Fruit fly (Drosophila melanogaster): Measurements from ENCODE around the gene RpS14b.
A peak's percentile ranks its signal among the peaks of the same experiment; 100 is the strongest.

RpS14b gene

dm6 chrX:7920081-7920688, 14.5 kb upstream of the RpS14b start, which contains the start of the genes hdm and Ykt6 (continued):
- TF ChIP-seq Dad (GFP tag; optimal IDR thresholded peaks at IDR 0.05) (peak; percentile 72), sens-2 (GFP tag; IDR thresholded peaks at IDR 0.05) (peak; percentile 81), Bteb2 (GFP tag; optimal IDR thresholded peaks at IDR 0.05) (peak; percentile 65), CG4707 (GFP tag; optimal IDR thresholded peaks at IDR 0.05) (no peak), nau (GFP tag; optimal IDR thresholded peaks at IDR 0.05) (no peak), yki (optimal IDR thresholded peaks at IDR 0.05) (no peak), CG2120 (GFP tag; optimal IDR thresholded peaks at IDR 0.05) (peak; percentile 89), wor (GFP tag; IDR thresholded peaks at IDR 0.05) (peak; percentile 62), pum (GFP tag; optimal IDR thresholded peaks at IDR 0.05) (peak; percentile 80), CG3995 (GFP tag; optimal IDR thresholded peaks at IDR 0.05) (peak; percentile 88), kay (GFP tag; optimal IDR thresholded peaks at IDR 0.05) (peak; percentile 79), Camta (GFP tag; optimal IDR thresholded peaks at IDR 0.05) (peak; percentile 79), ro (GFP tag; IDR thresholded peaks at IDR 0.05) (0 out of 2 replicates have a peak, but pooled peaks have one; percentile 44), CG15696 (tag; optimal IDR thresholded peaks at IDR 0.05) (peak; percentile 80), dmrt11E (tag; optimal IDR thresholded peaks at IDR 0.05) (peak; percentile 74), CG15011 (GFP tag; optimal IDR thresholded peaks at IDR 0.05) (no peak), twi (tag; optimal IDR thresholded peaks at IDR 0.05) (peak; percentile 68), jumu (GFP tag; optimal IDR thresholded peaks at IDR 0.05) (peak; percentile 86), Atf-2 (GFP tag; optimal IDR thresholded peaks at IDR 0.05) (peak; percentile 62), gcm (GFP tag; optimal IDR thresholded peaks at IDR 0.05) (peak; percentile 48), shn (GFP tag; optimal IDR thresholded peaks at IDR 0.05) (peak; percentile 83), h (optimal IDR thresholded peaks at IDR 0.05) (no peak), slbo (GFP tag; IDR thresholded peaks at IDR 0.05) (peak; percentile 87), ac (GFP tag; optimal IDR thresholded peaks at IDR 0.05) (no peak), CG6272 (GFP tag; IDR thresholded peaks at IDR 0.05) (peak; percentile 85), ase (GFP tag; IDR thresholded peaks at IDR 0.05) (peak; percentile 59; the same call in 1 of the 3 replicates), so (GFP tag; IDR thresholded peaks at IDR 0.05) (peak; percentile 84), sd (tag; optimal IDR thresholded peaks at IDR 0.05) (no peak), Sox102F (GFP tag; optimal IDR thresholded peaks at IDR 0.05) (no peak), onecut (GFP tag; IDR thresholded peaks at IDR 0.05) (peak; percentile 61), Lhr (GFP tag; optimal IDR thresholded peaks at IDR 0.05) (peak; percentile 52), CG9817 (tag; optimal IDR thresholded peaks at IDR 0.05) (peak; percentile 72), corto (GFP tag; optimal IDR thresholded peaks at IDR 0.05) (peak; percentile 3), usp (GFP tag; optimal IDR thresholded peaks at IDR 0.05) (no peak), crol (GFP tag; IDR thresholded peaks at IDR 0.05) (peak; percentile 57; the same call in 1 of the 2 replicates), Myb (GFP tag; optimal IDR thresholded peaks at IDR 0.05) (peak; percentile 98), sc (optimal IDR thresholded peaks at IDR 0.05) (no peak), sc (GFP tag; optimal IDR thresholded peaks at IDR 0.05) (no peak), pzg (GFP tag; optimal IDR thresholded peaks at IDR 0.05) (peak; percentile 82), Dek (tag; optimal IDR thresholded peaks at IDR 0.05) (peak; percentile 59), CG34376 (GFP tag; optimal IDR thresholded peaks at IDR 0.05) (peak; percentile 62), her (GFP tag; optimal IDR thresholded peaks at IDR 0.05) (peak; percentile 87), CG1024 (GFP tag; IDR thresholded peaks at IDR 0.05) (peak; percentile 56), CG32767 (GFP tag; IDR thresholded peaks at IDR 0.05) (peak; percentile 74), chinmo (GFP tag; IDR thresholded peaks at IDR 0.05; ENCODE audit: partially characterized antibody) (peak; percentile 87; the same call in 3 of the 4 replicates), CG30020 (tag; optimal IDR thresholded peaks at IDR 0.05) (peak; percentile 44), CG31441 (GFP tag; IDR thresholded peaks at IDR 0.05) (no peak; the same call in 1 of the 2 replicates), gsb (GFP tag; IDR thresholded peaks at IDR 0.05) (peak; percentile 64; the same call in 1 of the 2 replicates), Dll (GFP tag; IDR thresholded peaks at IDR 0.05; ENCODE audit: partially characterized antibody) (peak; percentile 98), zen2 (GFP tag; IDR thresholded peaks at IDR 0.05; ENCODE audit: partially characterized antibody) (peak; percentile 87; the same call in 2 of the 3 replicates), CG18476 (GFP tag; optimal IDR thresholded peaks at IDR 0.05) (peak; percentile 56)
